Worm (Caenorhabditis elegans): Measurements from ENCODE around the gene C08F1.11.

The C08F1.11 gene

DNA sequence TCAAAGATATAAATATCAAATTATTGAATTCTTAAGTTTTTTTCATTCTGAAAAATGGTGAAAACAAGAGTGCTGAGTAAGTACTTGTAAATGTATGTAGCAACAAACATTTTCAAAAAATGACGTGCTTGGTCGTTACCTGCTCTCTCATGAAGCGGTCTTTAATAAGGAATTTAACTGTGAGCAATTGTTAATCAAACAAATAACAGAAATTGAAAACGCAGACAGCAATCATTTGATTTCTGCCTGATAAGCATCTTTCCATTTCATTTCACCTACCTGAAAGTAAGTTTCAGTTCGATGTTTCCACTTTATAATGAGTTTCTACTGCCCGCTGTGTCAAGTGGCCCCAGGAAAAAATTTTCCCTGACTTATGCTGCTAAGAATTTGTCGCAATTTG is 21.6 kb downstream of the C08F1.11 start, which contains the start of gene math-28:
Gene math-28, plus strand, starts transcription at position 301 of the 400 bp plus-strand sequence.
- TF ChIP-seq unc-86 (tag; optimal IDR thresholded peaks at IDR 0.05) (no peak), unc-130 (tag; optimal IDR thresholded peaks at IDR 0.05) (no peak), ceh-82 (tag; optimal IDR thresholded peaks at IDR 0.05) (no peak), mdl-1 (tag; optimal IDR thresholded peaks at IDR 0.05) (no peak), nhr-19 (GFP tag; conservative IDR thresholded peaks at IDR 0.05) (no peak), irx-1 (tag; optimal IDR thresholded peaks at IDR 0.05) (no peak)

DNA sequence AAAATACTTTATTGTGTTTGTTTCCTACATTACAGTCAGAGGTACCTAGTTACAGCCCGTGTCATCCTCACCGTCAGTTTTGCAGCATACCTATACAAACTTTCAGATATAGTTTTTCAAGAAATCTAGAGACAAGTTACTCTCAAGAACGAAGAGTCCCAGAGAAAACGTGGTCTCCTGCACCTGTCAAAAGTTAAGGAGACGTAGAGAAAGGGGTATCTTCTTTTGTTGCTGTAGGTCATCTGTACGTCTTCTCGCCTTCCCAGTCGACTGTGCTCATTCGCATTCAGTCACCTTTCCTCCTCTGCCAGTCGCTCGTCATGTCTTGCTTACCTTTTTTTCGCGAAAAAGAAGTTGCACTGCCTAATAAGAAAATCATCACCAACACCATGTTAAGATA is 23.1 kb downstream of the C08F1.11 start, which contains the start of gene F36H5.4:
Gene F36H5.4, plus strand, starts transcription at position 301 of the 400 bp plus-strand sequence.
- TF ChIP-seq nhr-237 (tag; optimal IDR thresholded peaks at IDR 0.05): no peak
- no peak for TF ChIP-seq pax-3 (tag; optimal IDR thresholded peaks at IDR 0.05)
- no peak for TF ChIP-seq zag-1 (tag; optimal IDR thresholded peaks at IDR 0.05)
- no peak for TF ChIP-seq fos-1 (tag; optimal IDR thresholded peaks at IDR 0.05)
- no peak for TF ChIP-seq elt-2 (tag; optimal IDR thresholded peaks at IDR 0.05)
- no peak for TF ChIP-seq nhr-11 (tag; optimal IDR thresholded peaks at IDR 0.05)
- no peak for TF ChIP-seq sptf-1 (tag; optimal IDR thresholded peaks at IDR 0.05)
- no peak for TF ChIP-seq xbp-1 (tag; optimal IDR thresholded peaks at IDR 0.05)
- TF ChIP-seq snu-23 (GFP tag; optimal IDR thresholded peaks at IDR 0.05): no peak
- no peak for TF ChIP-seq ceh-90 (tag; optimal IDR thresholded peaks at IDR 0.05)
- no peak for TF ChIP-seq elt-3 (tag; optimal IDR thresholded peaks at IDR 0.05)
- no peak for TF ChIP-seq ceh-88 (GFP tag; IDR thresholded peaks at IDR 0.05)
- no peak for TF ChIP-seq skn-1 (tag; optimal IDR thresholded peaks at IDR 0.05)

DNA sequence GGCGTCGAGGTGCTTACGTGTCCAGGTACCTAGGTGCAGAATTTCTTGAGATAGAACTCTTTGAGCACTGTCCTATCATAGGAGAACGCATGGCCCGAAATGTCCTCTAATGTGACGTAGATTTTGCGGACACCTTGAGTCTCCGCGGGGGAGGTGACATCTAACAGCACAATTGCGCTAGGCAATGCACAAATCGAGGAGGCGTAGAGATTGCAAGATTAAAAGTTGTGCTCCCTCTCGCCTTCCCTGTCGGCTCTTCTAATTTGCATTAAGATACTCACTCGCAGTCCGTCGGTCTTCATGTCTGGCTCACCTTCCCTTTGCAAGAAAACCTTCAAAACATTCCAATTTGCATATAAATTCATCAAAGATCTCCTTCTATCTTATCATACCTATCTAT is 25.1 kb downstream of the C08F1.11 start, which contains the start of gene F36H5.18:
Gene F36H5.18, plus strand, starts transcription at position 301 of the 400 bp plus-strand sequence.
- TF ChIP-seq ama-1 (optimal IDR thresholded peaks at IDR 0.05) (no peak), zip-4 (GFP tag; optimal IDR thresholded peaks at IDR 0.05) (no peak), irx-1 (tag; optimal IDR thresholded peaks at IDR 0.05) (no peak), nhr-90 (tag; optimal IDR thresholded peaks at IDR 0.05; ENCODE audit: poor library complexity) (no peak), hlh-17 (GFP tag; optimal IDR thresholded peaks at IDR 0.05; ENCODE audit: borderline replicate concordance) (no peak), lsy-2 (tag; optimal IDR thresholded peaks at IDR 0.05) (no peak), isw-1 (GFP tag; IDR thresholded peaks at IDR 0.05) (no peak)

ce11 chrII:1757033-1757432 is 27.7 kb downstream of the C08F1.11 start, which contains the start of gene F36H5.10:
Gene F36H5.10, plus strand, starts transcription at chrII:1757333.
- TF ChIP-seq nhr-85 (tag) (no peak), C04F5.9 (tag; optimal IDR thresholded peaks at IDR 0.05) (no peak), nhr-19 (GFP tag; conservative IDR thresholded peaks at IDR 0.05) (no peak), nhr-12 (tag; optimal IDR thresholded peaks at IDR 0.05) (no peak), dsc-1 (tag; optimal IDR thresholded peaks at IDR 0.05) (no peak), isw-1 (GFP tag; IDR thresholded peaks at IDR 0.05) (no peak), snu-23 (GFP tag; optimal IDR thresholded peaks at IDR 0.05) (no peak), nhr-28 (tag; optimal IDR thresholded peaks at IDR 0.05) (no peak), xbp-1 (tag; optimal IDR thresholded peaks at IDR 0.05) (no peak), egl-13 (tag; optimal IDR thresholded peaks at IDR 0.05) (no peak), snpc-4 (tag; optimal IDR thresholded peaks at IDR 0.05) (no peak), sptf-1 (tag; optimal IDR thresholded peaks at IDR 0.05) (no peak), fkh-10 (GFP tag; optimal IDR thresholded peaks at IDR 0.05) (no peak), lin-13 (GFP tag; optimal IDR thresholded peaks at IDR 0.05) (no peak), sup-37 (GFP tag; optimal IDR thresholded peaks at IDR 0.05) (no peak), elt-3 (tag; optimal IDR thresholded peaks at IDR 0.05) (no peak), unc-62 (GFP tag; optimal IDR thresholded peaks at IDR 0.05) (no peak)

DNA sequence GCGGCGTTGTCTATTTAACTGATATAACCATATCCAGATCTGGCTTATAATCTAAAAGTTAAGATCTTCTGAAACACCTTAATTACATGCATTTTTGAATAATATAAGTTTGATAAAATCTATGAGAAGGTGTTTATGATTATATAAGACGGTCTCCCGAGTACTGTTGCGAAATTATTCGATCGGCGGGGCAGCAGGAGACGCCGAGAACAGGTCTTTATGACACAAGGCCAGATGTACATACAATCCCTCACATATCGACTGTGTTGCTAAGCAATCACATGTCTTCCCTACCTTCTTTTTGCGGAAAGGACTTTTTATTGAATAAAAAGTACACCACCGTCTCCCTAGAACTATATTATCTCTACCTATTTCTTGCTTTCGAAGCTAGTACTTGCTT is 28.1 kb downstream of the C08F1.11 start, which contains the start of gene fbxb-53:
Gene fbxb-53, plus strand, starts transcription at position 301 of the 400 bp plus-strand sequence.
- TF ChIP-seq ztf-11 (tag; optimal IDR thresholded peaks at IDR 0.05): no peak
- no peak for TF ChIP-seq C04F5.9 (tag; optimal IDR thresholded peaks at IDR 0.05)

Data from whole organism, L1 larva.